Fruit fly (Drosophila melanogaster) whole organism, embryonic: ENCODE measurements around the gene CG4456.

Source experiments
- BtbVII ChIP-seq: fragments of 200-800 bp; sonication (Bioruptor generic); optimal IDR thresholded peaks from 3 replicates; lab custom pipeline; 2017; ENCODE audit warnings: missing biosample characterization, mild to moderate bottlenecking, missing genetic modification characterization
- CG10565 ChIP-seq: fragments of 200-800 bp; sonication (Bioruptor generic); optimal IDR thresholded peaks from 3 replicates; lab custom pipeline; 2016; ENCODE audit warnings: missing biosample characterization, mild to moderate bottlenecking, missing genetic modification characterization
- CG12219 ChIP-seq: fragments of 200-800 bp; sonication (Bioruptor generic); optimal IDR thresholded peaks from 3 replicates; lab custom pipeline; 2018; ENCODE audit warnings: missing biosample characterization, mild to moderate bottlenecking, missing genetic modification characterization
- CG12299 ChIP-seq: fragments of 200-800 bp; sonication (Bioruptor generic); optimal IDR thresholded peaks from 2 replicates; lab custom pipeline; 2018; ENCODE audit warnings: missing biosample characterization, mild to moderate bottlenecking, missing genetic modification characterization
- CG14441 ChIP-seq: fragments of 200-800 bp; sonication (Bioruptor generic); IDR thresholded peaks from 2 replicates; pipeline ENCODE4 v1.3.6; 2022; ENCODE audit warnings: missing biosample characterization, missing genetic modification characterization
- CG14710 ChIP-seq: fragments of 200-800 bp; sonication (Bioruptor generic); optimal IDR thresholded peaks from 3 replicates; lab custom pipeline; 2019; ENCODE audit warnings: missing biosample characterization, mild to moderate bottlenecking, missing genetic modification characterization, moderate library complexity
- CG16863 ChIP-seq: fragments of 200-800 bp; sonication (Bioruptor generic); optimal IDR thresholded peaks from 3 replicates; lab custom pipeline; 2016; ENCODE audit warnings: missing biosample characterization, missing genetic modification characterization
- CG17328 ChIP-seq: fragments of 200-800 bp; sonication (Bioruptor generic); IDR thresholded peaks from 2 replicates; pipeline ENCODE4 v1.3.6; 2022; ENCODE audit warnings: missing biosample characterization, missing genetic modification characterization
- CG1832 ChIP-seq: fragments of 200-800 bp; sonication (Bioruptor generic); optimal IDR thresholded peaks from 2 replicates; lab custom pipeline; 2017; ENCODE audit warnings: missing biosample characterization, mild to moderate bottlenecking, missing genetic modification characterization, inconsistent platforms
- CG2678 ChIP-seq: fragments of 200-800 bp; sonication (Bioruptor generic); optimal IDR thresholded peaks from 3 replicates; lab custom pipeline; 2019; ENCODE audit warnings: missing biosample characterization, mild to moderate bottlenecking, missing genetic modification characterization, moderate library complexity
- CG31388 ChIP-seq: fragments of 200-800 bp; sonication (Bioruptor generic); optimal IDR thresholded peaks from 2 replicates; lab custom pipeline; 2016; ENCODE audit warnings: missing biosample characterization, missing genetic modification characterization
- CG3281 ChIP-seq: fragments of 200-800 bp; sonication (Bioruptor generic); optimal IDR thresholded peaks from 3 replicates; lab custom pipeline; 2017; ENCODE audit warnings: missing biosample characterization, mild to moderate bottlenecking, missing genetic modification characterization
- CG33213 ChIP-seq: fragments of 200-800 bp; sonication (Bioruptor generic); optimal IDR thresholded peaks from 3 replicates; lab custom pipeline; 2016; ENCODE audit warnings: missing biosample characterization, missing genetic modification characterization
- CG34224 ChIP-seq: fragments of 200-800 bp; sonication (Bioruptor generic); IDR thresholded peaks from 3 replicates; pipeline ENCODE4 v1.3.6; 2022; ENCODE audit warnings: missing biosample characterization, missing genetic modification characterization; ENCODE audit not compliant: partially characterized antibody
- CG7372 ChIP-seq: fragments of 200-800 bp; sonication (Bioruptor generic); IDR thresholded peaks from 2 replicates; pipeline ENCODE4 v1.3.6; 2022; ENCODE audit warnings: missing biosample characterization, missing genetic modification characterization
- CG9437 ChIP-seq: fragments of 200-800 bp; sonication (Bioruptor generic); optimal IDR thresholded peaks from 2 replicates; lab custom pipeline; 2018; ENCODE audit warnings: missing biosample characterization, mild to moderate bottlenecking, missing genetic modification characterization
- D ChIP-seq, 2 experiments: fragments of 200-800 bp in 1 of 2; fragments of >200 bp in 1 of 2; sonication (Bioruptor generic) in 1 of 2; optimal IDR thresholded peaks; 2 replicates in 1 of 2; 3 replicates in 1 of 2; lab custom pipeline; 2017; ENCODE audit warnings: mild to moderate bottlenecking in 1 of 2, missing biosample characterization in 1 of 2, missing genetic modification characterization in 1 of 2, missing genetic modification reagents in 1 of 2
- D19A ChIP-seq: fragments of 200-800 bp; optimal IDR thresholded peaks from 3 replicates; lab custom pipeline; 2019; ENCODE audit warnings: missing biosample characterization, mild to moderate bottlenecking, missing genetic modification characterization, moderate library complexity
- D19B ChIP-seq: fragments of 200-800 bp; sonication (Bioruptor generic); optimal IDR thresholded peaks from 2 replicates; lab custom pipeline; 2017; ENCODE audit warnings: missing biosample characterization, mild to moderate bottlenecking, missing genetic modification characterization
- Dad ChIP-seq: fragments of 200-800 bp; sonication (Bioruptor generic); optimal IDR thresholded peaks from 3 replicates; lab custom pipeline; 2016; ENCODE audit warnings: missing biosample characterization, missing genetic modification characterization
- Dek ChIP-seq: fragments of 200-800 bp; sonication (Bioruptor generic); optimal IDR thresholded peaks from 3 replicates; lab custom pipeline; 2019; ENCODE audit warnings: missing biosample characterization, mild to moderate bottlenecking, missing genetic modification characterization, moderate library complexity
- Dip2 ChIP-seq: fragments of 200-800 bp; sonication (Bioruptor generic); IDR thresholded peaks from 2 replicates; pipeline ENCODE4 v1.3.6; 2022; ENCODE audit warnings: missing biosample characterization, missing genetic modification characterization
- Dip3 ChIP-seq: fragments of 200-800 bp; sonication (Bioruptor generic); optimal IDR thresholded peaks from 3 replicates; lab custom pipeline; 2016; ENCODE audit warnings: missing biosample characterization, missing genetic modification characterization
- E2f2 ChIP-seq: fragments of 200-800 bp; sonication (Bioruptor generic); IDR thresholded peaks from 2 replicates; pipeline ENCODE4 v1.3.6; 2022; ENCODE audit warnings: missing biosample characterization, missing genetic modification characterization
- Gug ChIP-seq: fragments of 200-800 bp; sonication (Bioruptor generic); IDR thresholded peaks from 4 replicates; pipeline ENCODE4 v1.3.6; 2022; ENCODE audit warnings: missing biosample characterization, missing genetic modification characterization
- Hand ChIP-seq: fragments of 200-800 bp; sonication (Bioruptor generic); optimal IDR thresholded peaks from 2 replicates; lab custom pipeline; 2017; ENCODE audit warnings: mild to moderate bottlenecking, missing biosample characterization, missing genetic modification reagents, missing genetic modification characterization
- HmgZ ChIP-seq: fragments of 200-800 bp; sonication (Bioruptor generic); optimal IDR thresholded peaks from 2 replicates; lab custom pipeline; 2018; ENCODE audit warnings: missing biosample characterization, mild to moderate bottlenecking, missing genetic modification characterization
- Hr78 ChIP-seq, 2 experiments: fragments of 200-800 bp in 1 of 2; fragments of >200 bp in 1 of 2; sonication (Bioruptor generic) in 1 of 2; optimal IDR thresholded peaks; 2 replicates each; lab custom pipeline; 2017 to 2019; ENCODE audit warnings: missing biosample characterization in 2 of 2, missing genetic modification characterization in 2 of 2, mild to moderate bottlenecking in 1 of 2, moderate library complexity in 1 of 2
- Hsf ChIP-seq: fragments of 200-800 bp; sonication (Bioruptor generic); optimal IDR thresholded peaks from 3 replicates; lab custom pipeline; 2016; ENCODE audit warnings: missing biosample characterization, missing genetic modification characterization
- Lim3 ChIP-seq: fragments of 200-800 bp; sonication (Bioruptor generic); IDR thresholded peaks from 2 replicates; pipeline ENCODE4 v1.3.6; 2022; ENCODE audit warnings: missing biosample characterization, missing genetic modification characterization
- Max ChIP-seq: fragments of 200-800 bp; sonication (Bioruptor generic); optimal IDR thresholded peaks from 2 replicates; lab custom pipeline; 2016; ENCODE audit warnings: missing biosample characterization, mild to moderate bottlenecking, missing genetic modification characterization
- Poxn ChIP-seq: fragments of 200-800 bp; sonication (Bioruptor generic); IDR thresholded peaks from 2 replicates; pipeline ENCODE4 v1.3.6; 2022; ENCODE audit warnings: missing biosample characterization, missing genetic modification characterization
- Ptx1 ChIP-seq: fragments of 200-800 bp; sonication (Bioruptor generic); IDR thresholded peaks from 2 replicates; pipeline ENCODE4 v1.3.6; 2022; ENCODE audit warnings: missing biosample characterization, missing genetic modification characterization
- Xrp1 ChIP-seq: fragments of 200-800 bp; sonication (Bioruptor generic); IDR thresholded peaks from 2 replicates; pipeline ENCODE4 v1.3.6; 2022; ENCODE audit warnings: missing biosample characterization, missing genetic modification characterization
- bab2 ChIP-seq: fragments of 200-800 bp; sonication (Bioruptor generic); optimal IDR thresholded peaks from 2 replicates; lab custom pipeline; 2016; ENCODE audit warnings: missing biosample characterization, missing genetic modification characterization
- bsh ChIP-seq, 2 experiments: fragments of 200-800 bp; sonication (Bioruptor generic); optimal IDR thresholded peaks; 2 replicates each; lab custom pipeline; 2017 to 2018; ENCODE audit warnings: mild to moderate bottlenecking in 2 of 2, missing biosample characterization in 2 of 2, missing genetic modification characterization in 2 of 2, moderate library complexity in 1 of 2
- chif ChIP-seq, 2 experiments: fragments of 200-800 bp; sonication (Bioruptor generic); optimal IDR thresholded peaks; 3 replicates each; lab custom pipeline; 2016; ENCODE audit warnings: missing biosample characterization in 2 of 2, missing genetic modification characterization in 2 of 2
- emc ChIP-seq: fragments of 200-800 bp; sonication (Bioruptor generic); optimal IDR thresholded peaks from 2 replicates; lab custom pipeline; 2016; ENCODE audit warnings: missing biosample characterization, missing genetic modification characterization
- fru ChIP-seq: fragments of >200 bp; optimal IDR thresholded peaks from 2 replicates; lab custom pipeline; 2017
- gcm2 ChIP-seq: fragments of 200-800 bp; sonication (Bioruptor generic); optimal IDR thresholded peaks from 2 replicates; lab custom pipeline; 2016; ENCODE audit warnings: missing biosample characterization, missing genetic modification characterization
- gsb ChIP-seq: fragments of 200-800 bp; sonication (Bioruptor generic); IDR thresholded peaks from 2 replicates; pipeline ENCODE4 v1.3.6; 2022; ENCODE audit warnings: missing biosample characterization, missing genetic modification characterization
- insv ChIP-seq, 2 experiments: fragments of 200-800 bp; sonication (Bioruptor generic); optimal IDR thresholded peaks; 3 replicates each; lab custom pipeline; 2016 to 2018; ENCODE audit warnings: missing biosample characterization in 2 of 2, missing genetic modification characterization in 2 of 2
- klu ChIP-seq: fragments of 200-800 bp; sonication (Bioruptor generic); IDR thresholded peaks from 2 replicates; pipeline ENCODE4 v1.3.6; 2022; ENCODE audit warnings: missing biosample characterization, missing genetic modification characterization
- lilli ChIP-seq: fragments of 200-800 bp; sonication (Bioruptor generic); optimal IDR thresholded peaks from 3 replicates; lab custom pipeline; 2016; ENCODE audit warnings: missing biosample characterization, missing genetic modification characterization
- mirr ChIP-seq: fragments of 200-800 bp; sonication (Bioruptor generic); optimal IDR thresholded peaks from 3 replicates; lab custom pipeline; 2018; ENCODE audit warnings: missing biosample characterization, mild to moderate bottlenecking, missing genetic modification characterization
- pnt ChIP-seq: fragments of 200-800 bp; sonication (Bioruptor generic); optimal IDR thresholded peaks from 3 replicates; lab custom pipeline; 2016; ENCODE audit warnings: missing biosample characterization, missing genetic modification characterization
- slbo ChIP-seq: fragments of 200-800 bp; sonication (Bioruptor generic); IDR thresholded peaks from 2 replicates; pipeline ENCODE4 v1.3.6; 2022; ENCODE audit warnings: missing biosample characterization, missing genetic modification characterization
- tin ChIP-seq: fragments of 200-800 bp; sonication (Bioruptor generic); optimal IDR thresholded peaks from 3 replicates; lab custom pipeline; 2016; ENCODE audit warnings: missing biosample characterization, missing genetic modification characterization
- ttk ChIP-seq: fragments of 200-800 bp; sonication (Bioruptor generic); IDR thresholded peaks from 2 replicates; pipeline ENCODE4 v2.1.2; 2022; ENCODE audit warnings: missing biosample characterization, missing genetic modification characterization
- tup ChIP-seq: fragments of 200-800 bp; sonication (Bioruptor generic); optimal IDR thresholded peaks from 2 replicates; lab custom pipeline; 2016; ENCODE audit warnings: missing biosample characterization, mild to moderate bottlenecking, missing genetic modification characterization, moderate library complexity
- vvl ChIP-seq: fragments of 200-800 bp; sonication (Bioruptor generic); IDR thresholded peaks from 2 replicates; pipeline ENCODE4 v1.3.6; 2022; ENCODE audit warnings: missing biosample characterization, missing genetic modification characterization

Gene CG4456

dm6 chr3L:9333745-9334382 is 38.7 kb upstream of the CG4456 start, which contains the start of gene PGRP-LA (continued):
- TF ChIP-seq CG31388 (no peak), CG10565 (no peak), Poxn (GFP tag; lab: Robert Waterston, UW) (no peak), Ptx1 (GFP tag; lab: Robert Waterston, UW) (peak; percentile 44; the same call in 1 of the 2 replicates), D (optimal IDR thresholded peaks at IDR 0.05; lab: Kevin White, UChicago) (no peak), D (GFP tag; optimal IDR thresholded peaks at IDR 0.05; lab: Kevin White, UChicago) (no peak), CG12219 (GFP tag; lab: Kevin White, UChicago) (no peak), BtbVII (peak; percentile 13), CG14441 (GFP tag; lab: Robert Waterston, UW) (0 out of 2 replicates have a peak, but pooled peaks have one; percentile 52), gsb (peak; percentile 37; the same call in 1 of the 2 replicates), CG2678 (tag; lab: Kevin White, UChicago) (no peak), bab2 (GFP tag; lab: Kevin White, UChicago) (no peak), Max (GFP tag; lab: Kevin White, UChicago) (no peak), Lim3 (GFP tag; lab: Robert Waterston, UW) (no peak), CG12299 (tag; lab: Kevin White, UChicago) (no peak), CG3281 (GFP tag; lab: Kevin White, UChicago) (peak; percentile 36), Dip3 (GFP tag; lab: Kevin White, UChicago) (no peak), D19B (GFP tag; lab: Kevin White, UChicago) (no peak), Dek (tag; lab: Kevin White, UChicago) (no peak), Hand (no peak), mirr (GFP tag; lab: Kevin White, UChicago) (peak; percentile 11), tup (GFP tag; lab: Kevin White, UChicago) (no peak), ttk (no peak), bsh (GFP tag; optimal IDR thresholded peaks at IDR 0.05; lab: Kevin White, UChicago) (no peak), vvl (peak; percentile 35; the same call in 1 of the 2 replicates), emc (no peak), E2f2 (GFP tag; lab: Robert Waterston, UW) (peak; percentile 54), Dad (GFP tag; lab: Kevin White, UChicago) (no peak), Hsf (peak; percentile 30), Gug (GFP tag; lab: Robert Waterston, UW) (no peak), klu (GFP tag; lab: Robert Waterston, UW) (no peak), tin (GFP tag; lab: Kevin White, UChicago) (peak; percentile 2), CG16863 (no peak), Xrp1 (GFP tag; lab: Robert Waterston, UW) (no peak), fru (lab: Kevin White, UChicago) (no peak), lilli (GFP tag; lab: Kevin White, UChicago) (peak; percentile 29), CG9437 (peak; percentile 30), CG14710 (tag; lab: Kevin White, UChicago) (no peak), Dip2 (GFP tag; lab: Robert Waterston, UW) (no peak), chif (GFP tag; optimal IDR thresholded peaks at IDR 0.05; lab: Kevin White, UChicago) (no peak), CG33213 (no peak)

DNA sequence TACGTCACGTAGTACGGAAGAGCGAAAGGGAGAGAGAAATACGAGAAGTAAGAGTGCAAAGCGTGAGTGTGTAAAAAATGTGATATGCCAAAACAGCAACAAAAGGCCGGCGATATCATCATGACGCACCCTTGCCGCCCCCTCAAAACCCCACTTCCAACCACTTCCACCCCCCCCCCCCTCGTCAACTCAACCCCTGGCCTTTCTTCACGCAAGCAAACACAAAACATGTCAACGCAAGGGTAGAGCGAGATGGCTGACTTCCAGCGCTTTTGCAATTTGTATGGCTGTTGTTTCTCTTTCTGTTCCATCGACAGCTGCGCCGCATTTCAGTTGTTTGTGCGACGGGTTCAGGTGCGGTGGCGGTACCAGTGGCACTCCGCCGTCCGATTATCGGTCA is 36.8 kb upstream of the CG4456 start:
- TF ChIP-seq bab2 (GFP tag; lab: Kevin White, UChicago) (no peak), lilli (GFP tag; lab: Kevin White, UChicago) (no peak), CG7372 (GFP tag; lab: Robert Waterston, UW) (peak; percentile 52; the same call in 1 of the 2 replicates), slbo (peak; percentile 50), insv (GFP tag; optimal IDR thresholded peaks at IDR 0.05; lab: Kevin White, UChicago) (no peak), CG9437 (peak; percentile 47), gcm2 (GFP tag; lab: Kevin White, UChicago) (no peak), pnt (GFP tag; lab: Kevin White, UChicago) (no peak), CG1832 (GFP tag; lab: Kevin White, UChicago) (peak; percentile 40), CG34224 (GFP tag; lab: Robert Waterston, UW) (peak; percentile 12; the same call in 1 of the 3 replicates), CG17328 (GFP tag; lab: Robert Waterston, UW) (no peak), Hr78 (GFP tag; optimal IDR thresholded peaks at IDR 0.05; lab: Kevin White, UChicago) (peak in 1 of 2 experiments; percentile 39), D19A (tag; lab: Kevin White, UChicago) (no peak), HmgZ (tag; lab: Kevin White, UChicago) (peak; percentile 14), CG14441 (GFP tag; lab: Robert Waterston, UW) (no peak; the same call in 1 of the 2 replicates)
